Fruit fly (Drosophila melanogaster): Measurements from ENCODE around the gene CG33493.

The CG33493 gene

DNA sequence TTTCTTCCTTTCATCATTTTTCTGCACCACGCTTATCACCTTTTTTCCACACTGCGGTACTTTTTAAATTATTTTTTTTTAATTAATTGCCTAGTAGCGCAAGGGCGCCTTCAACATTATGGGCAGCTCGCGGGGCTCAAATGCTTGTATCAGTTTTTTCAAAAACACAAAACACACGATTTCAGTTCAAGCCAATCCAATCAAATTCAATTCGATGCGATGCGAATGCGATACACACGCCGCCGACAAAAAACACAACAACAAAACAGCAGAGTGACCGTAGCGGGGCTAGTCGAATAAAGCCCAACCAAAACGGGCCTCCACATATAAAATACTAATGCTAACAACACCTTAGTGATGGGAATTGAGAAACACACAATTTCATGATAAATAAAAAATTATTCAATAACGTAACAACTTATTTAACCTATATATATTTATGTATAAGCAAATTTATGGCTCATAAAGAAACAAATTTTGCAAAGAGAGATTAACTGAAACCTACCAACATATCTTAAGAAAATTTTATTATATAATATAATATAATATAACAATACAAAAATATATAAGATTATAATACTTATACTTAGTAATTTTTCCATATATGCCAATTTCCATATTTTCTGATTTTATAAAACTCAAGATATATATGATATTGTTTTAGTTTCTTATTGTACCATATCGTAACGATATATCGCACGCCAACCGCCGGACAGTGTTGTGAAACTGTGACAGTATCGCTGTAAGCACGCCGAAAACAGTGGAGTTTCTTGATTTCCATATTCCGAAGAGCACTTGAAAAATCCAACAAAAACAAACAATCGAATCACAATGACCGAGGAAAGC, 32.0 kb downstream of the CG33493 start, which contains the start of the genes CG32066 and CG8003 (continued):
- TF ChIP-seq inv (GFP tag; IDR thresholded peaks at IDR 0.05; ENCODE audit: partially characterized antibody), result peak; percentile 96
- TF ChIP-seq sug (tag; optimal IDR thresholded peaks at IDR 0.05), result peak; percentile 41
- TF ChIP-seq schlank (tag; optimal IDR thresholded peaks at IDR 0.05), result no peak
- no peak for TF ChIP-seq Awh (GFP tag; IDR thresholded peaks at IDR 0.05)
- peak; percentile 82 for TF ChIP-seq row (GFP tag; IDR thresholded peaks at IDR 0.05)
- TF ChIP-seq HmgZ (tag; optimal IDR thresholded peaks at IDR 0.05), result peak; percentile 24
- peak; percentile 57 for TF ChIP-seq gro (GFP tag; optimal IDR thresholded peaks at IDR 0.05)
- peak; percentile 41; the same call in 1 of the 2 replicates for TF ChIP-seq CG14014 (GFP tag; IDR thresholded peaks at IDR 0.05)
- peak; percentile 76 for TF ChIP-seq CG2199 (GFP tag; IDR thresholded peaks at IDR 0.05)
- no peak for TF ChIP-seq Gsc (GFP tag; IDR thresholded peaks at IDR 0.05)
- TF ChIP-seq CG15479 (GFP tag; optimal IDR thresholded peaks at IDR 0.05), result no peak
- peak; percentile 28 for TF ChIP-seq CG12942 (GFP tag; optimal IDR thresholded peaks at IDR 0.05)
- TF ChIP-seq Hey (tag; optimal IDR thresholded peaks at IDR 0.05), result no peak
- peak; percentile 2 for TF ChIP-seq CG9817 (tag; optimal IDR thresholded peaks at IDR 0.05)
- TF ChIP-seq Lpt (GFP tag; optimal IDR thresholded peaks at IDR 0.05), result no peak
- TF ChIP-seq pho (GFP tag; optimal IDR thresholded peaks at IDR 0.05), result no peak
- no peak for TF ChIP-seq CG3838 (GFP tag; optimal IDR thresholded peaks at IDR 0.05)
- TF ChIP-seq CG1602 (GFP tag; optimal IDR thresholded peaks at IDR 0.05), result peak; percentile 52
- peak; percentile 10 for TF ChIP-seq kni (GFP tag; optimal IDR thresholded peaks at IDR 0.05)
- no peak for TF ChIP-seq CG11560 (tag; IDR thresholded peaks at IDR 0.05)
- no peak for TF ChIP-seq CG4854 (GFP tag; optimal IDR thresholded peaks at IDR 0.05)
- TF ChIP-seq pita (GFP tag; optimal IDR thresholded peaks at IDR 0.05), result no peak
- TF ChIP-seq CG17612 (GFP tag; IDR thresholded peaks at IDR 0.05), result no peak
- TF ChIP-seq ac (GFP tag; optimal IDR thresholded peaks at IDR 0.05), result peak; percentile 17
- TF ChIP-seq disco-r (GFP tag; optimal IDR thresholded peaks at IDR 0.05), result no peak
- no peak for TF ChIP-seq Fer2 (tag; optimal IDR thresholded peaks at IDR 0.05)
- TF ChIP-seq Hr39 (optimal IDR thresholded peaks at IDR 0.05), result no peak
- no peak for TF ChIP-seq klu (GFP tag; IDR thresholded peaks at IDR 0.05)
- TF ChIP-seq ab (GFP tag; optimal IDR thresholded peaks at IDR 0.05), result no peak
- peak; percentile 25 for TF ChIP-seq phol (tag; optimal IDR thresholded peaks at IDR 0.05)
- TF ChIP-seq gt (GFP tag; IDR thresholded peaks at IDR 0.05), result no peak
- peak; percentile 66 for TF ChIP-seq CG7987 (GFP tag; optimal IDR thresholded peaks at IDR 0.05)
- TF ChIP-seq CG1603 (tag; optimal IDR thresholded peaks at IDR 0.05), result peak; percentile 46
- no peak for TF ChIP-seq gsb (GFP tag; IDR thresholded peaks at IDR 0.05)
- no peak for TF ChIP-seq dati (GFP tag; IDR thresholded peaks at IDR 0.05)
- no peak for TF ChIP-seq da (GFP tag; optimal IDR thresholded peaks at IDR 0.05)
- peak; percentile 55 for TF ChIP-seq CG13775 (GFP tag; optimal IDR thresholded peaks at IDR 0.05)
- TF ChIP-seq CG7963 (GFP tag; IDR thresholded peaks at IDR 0.05; ENCODE audit: partially characterized antibody), result peak; percentile 85
- TF ChIP-seq Nf-YC (tag; optimal IDR thresholded peaks at IDR 0.05), result peak; percentile 70
- peak; percentile 91 for TF ChIP-seq Bgb (GFP tag; IDR thresholded peaks at IDR 0.05; ENCODE audit: partially characterized antibody)
- peak; percentile 90 for TF ChIP-seq nerfin-2 (GFP tag; IDR thresholded peaks at IDR 0.05; ENCODE audit: partially characterized antibody)
- peak; percentile 14; the same call in 1 of the 2 replicates for TF ChIP-seq Ada2b (GFP tag; IDR thresholded peaks at IDR 0.05)
- peak; percentile 22 for TF ChIP-seq Ssrp (tag; optimal IDR thresholded peaks at IDR 0.05)
- TF ChIP-seq pb (GFP tag; optimal IDR thresholded peaks at IDR 0.05), result no peak
- TF ChIP-seq Camta (GFP tag; optimal IDR thresholded peaks at IDR 0.05), result no peak
- no peak for TF ChIP-seq en (GFP tag; optimal IDR thresholded peaks at IDR 0.05)
- no peak for TF ChIP-seq Rx (GFP tag; IDR thresholded peaks at IDR 0.05)
- peak; percentile 8 for TF ChIP-seq CG12769 (tag; optimal IDR thresholded peaks at IDR 0.05)
- no peak for TF ChIP-seq corto (GFP tag; optimal IDR thresholded peaks at IDR 0.05)
- TF ChIP-seq Hr78 (GFP tag; optimal IDR thresholded peaks at IDR 0.05), result no peak

All from whole organism, embryonic.